Worm (Caenorhabditis elegans) whole organism, L3 larva: Measurements from ENCODE around the gene irg-5.

ENCODE experiments used
- ZK546.5 ChIP-seq: sonication (generic microtip); optimal IDR thresholded peaks from 2 replicates; lab custom pipeline; 2017; ENCODE audit warnings: missing biosample characterization, missing genetic modification characterization
- ama-1 ChIP-seq: fragments of 150-350 bp; optimal IDR thresholded peaks from 2 replicates; lab custom pipeline; 2018
- ceh-16 ChIP-seq: sonication (generic microtip); optimal IDR thresholded peaks from 2 replicates; lab custom pipeline; 2017; ENCODE audit warnings: missing biosample characterization, missing genetic modification characterization
- ceh-28 ChIP-seq: fragments of 150-350 bp; optimal IDR thresholded peaks from 2 replicates; lab custom pipeline; 2014; ENCODE audit warnings: missing biosample characterization, missing genetic modification reagents, missing genetic modification characterization
- ceh-9 ChIP-seq: sonication (generic microtip); optimal IDR thresholded peaks from 2 replicates; lab custom pipeline; 2018; ENCODE audit warnings: missing biosample characterization, missing genetic modification characterization
- daf-12 ChIP-seq: fragments of 150-350 bp; optimal IDR thresholded peaks from 2 replicates; lab custom pipeline; 2014; ENCODE audit warnings: missing biosample characterization, missing genetic modification reagents, missing genetic modification characterization
- egl-27 ChIP-seq: sonication (generic microtip); optimal IDR thresholded peaks from 4 replicates; lab custom pipeline; 2017; ENCODE audit warnings: missing biosample characterization, missing genetic modification reagents, missing genetic modification characterization
- egl-5 ChIP-seq: fragments of 150-350 bp; optimal IDR thresholded peaks from 2 replicates; lab custom pipeline; 2017; ENCODE audit warnings: missing biosample characterization, missing genetic modification reagents, missing genetic modification characterization, inconsistent platforms
- elt-1 ChIP-seq: fragments of 150-350 bp; optimal IDR thresholded peaks from 2 replicates; lab custom pipeline; 2014; ENCODE audit warnings: missing biosample characterization, missing genetic modification characterization
- elt-2 ChIP-seq: sonication (generic microtip); optimal IDR thresholded peaks from 2 replicates; lab custom pipeline; 2016; ENCODE audit warnings: missing genetic modification reagents, mild to moderate bottlenecking, missing genetic modification characterization, missing compliant biosample characterization
- elt-3 ChIP-seq, 3 experiments: fragments of 150-350 bp in 1 of 3; sonication (generic microtip) in 2 of 3; optimal IDR thresholded peaks; 2 replicates in 2 of 3; 4 replicates in 1 of 3; lab custom pipeline; 2014 to 2017; ENCODE audit warnings: missing biosample characterization in 3 of 3, missing genetic modification characterization in 3 of 3
- eor-1 ChIP-seq, 2 experiments: fragments of 150-350 bp; optimal IDR thresholded peaks; 2 replicates each; lab custom pipeline; 2014 to 2018; ENCODE audit warnings: missing biosample characterization in 2 of 2, missing genetic modification characterization in 2 of 2
- fkh-10 ChIP-seq: sonication (generic microtip); optimal IDR thresholded peaks from 2 replicates; lab custom pipeline; 2017; ENCODE audit warnings: missing biosample characterization, missing genetic modification reagents, missing genetic modification characterization
- fos-1 ChIP-seq: fragments of 150-350 bp; optimal IDR thresholded peaks from 2 replicates; lab custom pipeline; 2014; ENCODE audit warnings: missing biosample characterization, missing genetic modification characterization
- hmg-11 ChIP-seq: sonication (generic microtip); optimal IDR thresholded peaks from 2 replicates; lab custom pipeline; 2016; ENCODE audit warnings: missing genetic modification characterization, missing compliant biosample characterization
- lin-15B ChIP-seq: fragments of 150-350 bp; optimal IDR thresholded peaks from 2 replicates; lab custom pipeline; 2014; ENCODE audit warnings: missing biosample characterization, missing genetic modification characterization
- lin-39 ChIP-seq: fragments of 150-350 bp; optimal IDR thresholded peaks from 2 replicates; lab custom pipeline; 2018; ENCODE audit warnings: missing biosample characterization, missing genetic modification reagents, missing genetic modification characterization
- mdl-1 ChIP-seq: fragments of 150-350 bp; optimal IDR thresholded peaks from 2 replicates; lab custom pipeline; 2014; ENCODE audit warnings: missing biosample characterization, missing genetic modification characterization
- nfya-1 ChIP-seq: sonication (generic microtip); optimal IDR thresholded peaks from 2 replicates; lab custom pipeline; 2017; ENCODE audit warnings: missing genetic modification characterization, mild to moderate bottlenecking, missing compliant biosample characterization, antibody characterized with exemption, moderate library complexity; ENCODE audit not compliant: insufficient read depth
- nhr-11 ChIP-seq: fragments of 150-350 bp; optimal IDR thresholded peaks from 2 replicates; lab custom pipeline; 2014; ENCODE audit warnings: missing biosample characterization, missing genetic modification characterization
- nhr-23 ChIP-seq: fragments of 150-350 bp; optimal IDR thresholded peaks from 2 replicates; lab custom pipeline; 2014; ENCODE audit warnings: missing biosample characterization, missing genetic modification reagents, missing genetic modification characterization
- nhr-237 ChIP-seq: fragments of 150-350 bp; optimal IDR thresholded peaks from 2 replicates; lab custom pipeline; 2014; ENCODE audit warnings: missing biosample characterization, missing genetic modification characterization
- nhr-25 ChIP-seq: sonication (generic microtip); optimal IDR thresholded peaks from 2 replicates; lab custom pipeline; 2017; ENCODE audit warnings: missing biosample characterization, missing genetic modification characterization
- nhr-28 ChIP-seq: fragments of 150-350 bp; optimal IDR thresholded peaks from 2 replicates; lab custom pipeline; 2014; ENCODE audit warnings: missing biosample characterization, missing genetic modification characterization
- nhr-76 ChIP-seq: fragments of 150-350 bp; sonication (generic microtip); optimal IDR thresholded peaks from 5 replicates; lab custom pipeline; 2014; ENCODE audit warnings: missing biosample characterization, missing genetic modification characterization
- nhr-77 ChIP-seq: fragments of 150-350 bp; optimal IDR thresholded peaks from 2 replicates; lab custom pipeline; 2014; ENCODE audit warnings: missing biosample characterization, missing genetic modification characterization
- pha-4 ChIP-seq: fragments of 150-350 bp; optimal IDR thresholded peaks from 2 replicates; lab custom pipeline; 2014; ENCODE audit warnings: missing biosample characterization, missing genetic modification reagents, missing genetic modification characterization
- pqm-1 ChIP-seq: fragments of 150-350 bp; optimal IDR thresholded peaks from 2 replicates; lab custom pipeline; 2017; ENCODE audit warnings: missing biosample characterization, missing genetic modification characterization, inconsistent platforms
- skn-1 ChIP-seq: fragments of 150-350 bp; optimal IDR thresholded peaks from 2 replicates; lab custom pipeline; 2014; ENCODE audit warnings: missing biosample characterization, missing genetic modification characterization
- snpc-4 ChIP-seq: fragments of 150-350 bp; optimal IDR thresholded peaks from 2 replicates; lab custom pipeline; 2014; ENCODE audit warnings: missing biosample characterization, missing genetic modification characterization
- tbx-2 ChIP-seq: sonication (generic microtip); optimal IDR thresholded peaks from 2 replicates; lab custom pipeline; 2016; ENCODE audit warnings: mild to moderate bottlenecking, missing genetic modification characterization, missing compliant biosample characterization
- unc-62 ChIP-seq: fragments of 150-350 bp; sonication (generic microtip); optimal IDR thresholded peaks from 4 replicates; lab custom pipeline; 2014; ENCODE audit warnings: missing biosample characterization, missing genetic modification reagents, missing genetic modification characterization
- zag-1 ChIP-seq: fragments of 150-350 bp; optimal IDR thresholded peaks from 2 replicates; lab custom pipeline; 2014; ENCODE audit warnings: missing biosample characterization, missing genetic modification characterization
- ztf-11 ChIP-seq: fragments of 150-350 bp; optimal IDR thresholded peaks from 2 replicates; lab custom pipeline; 2014; ENCODE audit warnings: missing biosample characterization, missing genetic modification characterization

The irg-5 gene

ce11 chrV:13785767-13786166 is 47.5 kb upstream of the irg-5 start:
- TF ChIP-seq elt-1 (tag; lab: Kevin White, UChicago): no peak
- TF ChIP-seq skn-1: no peak
- no peak for TF ChIP-seq lin-39 (tag; lab: Kevin White, UChicago)
- TF ChIP-seq nhr-28 (tag; lab: Kevin White, UChicago): no peak
- TF ChIP-seq eor-1 (tag; optimal IDR thresholded peaks at IDR 0.05; lab: Kevin White, UChicago): no peak
- no peak for TF ChIP-seq pha-4 (tag; lab: Kevin White, UChicago)
- no peak for TF ChIP-seq zag-1 (tag; lab: Kevin White, UChicago)
- no peak for TF ChIP-seq egl-5 (tag; lab: Kevin White, UChicago)
- TF ChIP-seq tbx-2: no peak
- no peak for TF ChIP-seq elt-3 (tag; optimal IDR thresholded peaks at IDR 0.05; lab: Kevin White, UChicago)
- TF ChIP-seq nhr-25: no peak
- TF ChIP-seq pqm-1 (tag; lab: Kevin White, UChicago): no peak
- TF ChIP-seq ZK546.5 (tag; lab: Kevin White, UChicago): no peak
- TF ChIP-seq mdl-1: no peak

ce11 chrV:13782190-13782589 is 43.9 kb upstream of the irg-5 start, which contains the start of gene decr-1.1:
TSS of gene decr-1.1 (plus strand) at chrV:13782399.
- no peak for TF ChIP-seq lin-39 (tag; lab: Kevin White, UChicago)
- TF ChIP-seq mdl-1: no peak
- no peak for TF ChIP-seq nhr-28 (tag; lab: Kevin White, UChicago)
- no peak for TF ChIP-seq egl-5 (tag; lab: Kevin White, UChicago)
- TF ChIP-seq skn-1: no peak
- TF ChIP-seq pqm-1 (tag; lab: Kevin White, UChicago): peak; percentile 64
- TF ChIP-seq nhr-76 (tag; lab: Kevin White, UChicago): no peak
- no peak for TF ChIP-seq lin-15B
- peak; percentile 49 for TF ChIP-seq elt-2 (tag; lab: Kevin White, UChicago)
- TF ChIP-seq nhr-77 (tag; lab: Kevin White, UChicago): no peak
- peak; percentile 7 for TF ChIP-seq nfya-1 (tag; lab: Kevin White, UChicago)
- TF ChIP-seq pha-4 (tag; lab: Kevin White, UChicago): peak; percentile 37
- peak; percentile 28 for TF ChIP-seq ceh-28 (tag; lab: Kevin White, UChicago)
- no peak for TF ChIP-seq eor-1 (tag; optimal IDR thresholded peaks at IDR 0.05; lab: Kevin White, UChicago)
- TF ChIP-seq nhr-25: no peak
- TF ChIP-seq egl-27 (tag; lab: Kevin White, UChicago): no peak
- no peak for TF ChIP-seq unc-62 (GFP tag; lab: Kevin White, UChicago)
- TF ChIP-seq, all 47 proteins: peak for 5

ce11 chrV:13780902-13781301 is 42.6 kb upstream of the irg-5 start:
- no peak for TF ChIP-seq ceh-16 (tag; lab: Kevin White, UChicago)
- TF ChIP-seq fkh-10 (GFP tag; lab: Kevin White, UChicago): no peak
- TF ChIP-seq snpc-4: no peak
- no peak for TF ChIP-seq eor-1 (tag; optimal IDR thresholded peaks at IDR 0.05; lab: Kevin White, UChicago)
- TF ChIP-seq tbx-2: no peak
- no peak for TF ChIP-seq egl-5 (tag; lab: Kevin White, UChicago)
- TF ChIP-seq elt-2 (tag; lab: Kevin White, UChicago): no peak
- no peak for TF ChIP-seq ztf-11 (tag; lab: Kevin White, UChicago)
- no peak for TF ChIP-seq nhr-28 (tag; lab: Kevin White, UChicago)
- TF ChIP-seq elt-3 (tag; optimal IDR thresholded peaks at IDR 0.05; lab: Kevin White, UChicago): no peak
- TF ChIP-seq ceh-9: no peak
- TF ChIP-seq daf-12 (tag; lab: Kevin White, UChicago): no peak
- TF ChIP-seq egl-27 (tag; lab: Kevin White, UChicago): no peak
- no peak for TF ChIP-seq ZK546.5 (tag; lab: Kevin White, UChicago)
- TF ChIP-seq ama-1 (lab: Kevin White, UChicago): no peak
- no peak for TF ChIP-seq lin-15B
- no peak for TF ChIP-seq nhr-25
- no peak for TF ChIP-seq nhr-23
- TF ChIP-seq fos-1: no peak

- no peak for TF ChIP-seq nhr-11 (tag; lab: Kevin White, UChicago)
- TF ChIP-seq nfya-1 (tag; lab: Kevin White, UChicago): peak; percentile 10
- no peak for TF ChIP-seq ceh-16 (tag; lab: Kevin White, UChicago)
- TF ChIP-seq lin-39 (tag; lab: Kevin White, UChicago): peak; percentile 72
- TF ChIP-seq unc-62 (GFP tag; lab: Kevin White, UChicago): peak; percentile 32
- no peak for TF ChIP-seq nhr-237
- TF ChIP-seq skn-1: no peak
- TF ChIP-seq hmg-11 (tag; lab: Kevin White, UChicago): no peak
- TF ChIP-seq egl-27 (tag; lab: Kevin White, UChicago): no peak
- TF ChIP-seq pha-4 (tag; lab: Kevin White, UChicago): peak; percentile 52
- peak; percentile 96 for TF ChIP-seq egl-5 (tag; lab: Kevin White, UChicago)
- no peak for TF ChIP-seq mdl-1
- TF ChIP-seq, all 47 proteins: peak for 5
Observed at ce11 chrV:13777857-13778256, 39.6 kb upstream of the irg-5 start, which contains the start of gene F53C11.9. TSS of gene F53C11.9 (plus strand) at chrV:13778015.
